Worm (Caenorhabditis elegans): ENCODE measurements around the gene Y102A11A.3.

DNA sequence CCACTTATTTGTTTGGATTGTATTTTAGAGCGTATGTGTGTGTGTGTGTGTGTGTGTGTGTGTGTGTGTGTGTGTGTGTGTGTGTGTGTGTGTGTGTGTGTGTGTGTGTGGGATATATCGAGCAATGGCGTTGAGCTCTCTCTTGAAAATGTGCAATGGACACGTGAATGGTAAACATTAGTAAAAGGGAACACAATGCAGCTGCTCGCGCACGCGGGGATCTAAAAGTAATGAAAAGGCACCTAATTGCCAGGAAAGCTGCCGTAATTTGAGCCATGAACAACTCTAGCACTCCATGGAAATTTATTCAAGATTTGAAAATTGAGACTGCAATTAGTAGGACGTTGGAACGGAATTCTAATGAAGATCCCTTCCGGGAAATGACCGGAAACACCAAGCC, 24.3 kb downstream of the Y102A11A.3 start:
- TF ChIP-seq dao-5 (tag; optimal IDR thresholded peaks at IDR 0.05), result no peak
- TF ChIP-seq W03F9.2 (tag; optimal IDR thresholded peaks at IDR 0.05), result no peak
- TF ChIP-seq him-1 (tag; optimal IDR thresholded peaks at IDR 0.05), result no peak
